Worm (Caenorhabditis elegans): ENCODE data around the gene T28A8.8.
A peak's percentile ranks its signal among the peaks of the same experiment; 100 is the strongest.

Gene T28A8.8

ce11 chrIII:13462965-13463783 is 39.4 kb upstream of the T28A8.8 start, which contains the start of gene ant-1.1 (continued):
- TF ChIP-seq daf-12 (tag; optimal IDR thresholded peaks at IDR 0.05) = no peak
- no peak for TF ChIP-seq ztf-11 (tag; optimal IDR thresholded peaks at IDR 0.05)
- TF ChIP-seq lim-7 (GFP tag; IDR thresholded peaks at IDR 0.05) = peak; percentile 64; the same call in 1 of the 2 replicates
- TF ChIP-seq mes-2 (tag; optimal IDR thresholded peaks at IDR 0.05; ENCODE audit: poor library complexity, severe bottlenecking) = peak; percentile 95
- peak; percentile 77; the same call in 1 of the 2 replicates for TF ChIP-seq D1046.2 (GFP tag; IDR thresholded peaks at IDR 0.05)
- peak; percentile 75 for TF ChIP-seq ctbp-1 (GFP tag; IDR thresholded peaks at IDR 0.05)
- peak; percentile 70 for TF ChIP-seq F10B5.3 (tag; optimal IDR thresholded peaks at IDR 0.05)
- TF ChIP-seq lin-39 (tag; optimal IDR thresholded peaks at IDR 0.05) = no peak
- no peak for TF ChIP-seq skn-1 (tag; optimal IDR thresholded peaks at IDR 0.05)
- TF ChIP-seq lin-13 (GFP tag; optimal IDR thresholded peaks at IDR 0.05) = peak; percentile 91
- TF ChIP-seq mxl-2 (GFP tag; conservative IDR thresholded peaks at IDR 0.05) = no peak
- TF ChIP-seq tra-1 (GFP tag; IDR thresholded peaks at IDR 0.05) = peak; percentile 81
- peak; percentile 82 for TF ChIP-seq nhr-25 (tag; optimal IDR thresholded peaks at IDR 0.05; ENCODE audit: borderline replicate concordance, insufficient read depth)
- TF ChIP-seq daf-16 (GFP tag; optimal IDR thresholded peaks at IDR 0.05) = peak; percentile 35 to 52
- TF ChIP-seq daf-16 (tag; optimal IDR thresholded peaks at IDR 0.05) = peak; percentile 59
- TF ChIP-seq saeg-2 (GFP tag; IDR thresholded peaks at IDR 0.05) = peak; percentile 86
- peak; percentile 82 for TF ChIP-seq Y75B8A.6 (GFP tag; IDR thresholded peaks at IDR 0.05)
- TF ChIP-seq nhr-10 (tag; optimal IDR thresholded peaks at IDR 0.05) = no peak
- TF ChIP-seq egl-43 (GFP tag; IDR thresholded peaks at IDR 0.05) = peak; percentile 88
- TF ChIP-seq jun-1 (tag; optimal IDR thresholded peaks at IDR 0.05) = peak; percentile 47
- 0 out of 2 replicates have a peak, but pooled peaks have one; percentile 59 for TF ChIP-seq vab-7 (GFP tag; IDR thresholded peaks at IDR 0.05)
- peak; percentile 90 for TF ChIP-seq arid-1 (GFP tag; conservative IDR thresholded peaks at IDR 0.05)
- peak; percentile 85 for TF ChIP-seq madf-9 (GFP tag; conservative IDR thresholded peaks at IDR 0.05)
- no peak for TF ChIP-seq fos-1 (tag; optimal IDR thresholded peaks at IDR 0.05)
- peak; percentile 94 for TF ChIP-seq mep-1 (tag; optimal IDR thresholded peaks at IDR 0.05)
- TF ChIP-seq snpc-1.2 (GFP tag; IDR thresholded peaks at IDR 0.05) = 0 out of 2 replicates have a peak, but pooled peaks have one; percentile 43
- no peak for TF ChIP-seq Y105C5A.15 (GFP tag; IDR thresholded peaks at IDR 0.05)
- peak; percentile 56 for TF ChIP-seq gei-8 (GFP tag; optimal IDR thresholded peaks at IDR 0.05)
- TF ChIP-seq spr-1 (tag; optimal IDR thresholded peaks at IDR 0.05) = peak; percentile 76
- no peak for TF ChIP-seq Y5F2A.4 (GFP tag; optimal IDR thresholded peaks at IDR 0.05)
- no peak for TF ChIP-seq nhr-76 (tag; optimal IDR thresholded peaks at IDR 0.05)
- no peak for TF ChIP-seq tag-97 (GFP tag; IDR thresholded peaks at IDR 0.05)
- TF ChIP-seq F49E8.2 (tag; optimal IDR thresholded peaks at IDR 0.05; ENCODE audit: borderline replicate concordance) = no peak
- TF ChIP-seq F26F4.8 (GFP tag; conservative IDR thresholded peaks at IDR 0.05) = no peak
- TF ChIP-seq zip-2 (tag; optimal IDR thresholded peaks at IDR 0.05) = no peak

ce11 chrIII:13464493-13465362 is 37.9 kb upstream of the T28A8.8 start, which contains the start of gene kel-3:
TSS of gene kel-3 (plus strand) at chrIII:13464820.
- TF ChIP-seq cey-2 (tag; optimal IDR thresholded peaks at IDR 0.05; ENCODE audit: borderline replicate concordance, insufficient read depth) = peak; percentile 63
- TF ChIP-seq unc-130 (GFP tag; optimal IDR thresholded peaks at IDR 0.05) = peak; percentile 89
- peak; percentile 92 for TF ChIP-seq F49E8.2 (tag; optimal IDR thresholded peaks at IDR 0.05; ENCODE audit: borderline replicate concordance)
- no peak for TF ChIP-seq ceh-28 (tag; optimal IDR thresholded peaks at IDR 0.05)
- TF ChIP-seq ztf-7 (tag; optimal IDR thresholded peaks at IDR 0.05) = no peak
- no peak for TF ChIP-seq ceh-82 (tag; optimal IDR thresholded peaks at IDR 0.05)
- peak; percentile 88 for TF ChIP-seq nhr-77 (tag; optimal IDR thresholded peaks at IDR 0.05)
- TF ChIP-seq unc-39 (tag; optimal IDR thresholded peaks at IDR 0.05) = no peak
- no peak for TF ChIP-seq snpc-4 (tag; optimal IDR thresholded peaks at IDR 0.05)
- TF ChIP-seq nhr-76 (tag; optimal IDR thresholded peaks at IDR 0.05) = no peak
- TF ChIP-seq unc-62 (GFP tag; optimal IDR thresholded peaks at IDR 0.05 in 1 of 2) = peak in 1 of 2 experiments; percentile 91
- no peak for TF ChIP-seq unc-62 (tag; optimal IDR thresholded peaks at IDR 0.05)
- no peak for TF ChIP-seq tag-97 (GFP tag; IDR thresholded peaks at IDR 0.05)
- TF ChIP-seq ceh-44 (GFP tag; IDR thresholded peaks at IDR 0.05) = peak; percentile 6; the same call in 1 of the 2 replicates
- peak in 1 of 2 experiments; percentile 63 for TF ChIP-seq ZK546.5 (tag; optimal IDR thresholded peaks at IDR 0.05)
- TF ChIP-seq php-3 (GFP tag; IDR thresholded peaks at IDR 0.05) = peak; percentile 89
- TF ChIP-seq tra-1 (GFP tag; IDR thresholded peaks at IDR 0.05) = peak; percentile 70
- TF ChIP-seq aha-1 (tag) = peak; percentile 91
